Worm (Caenorhabditis elegans) whole organism, L4 larva: ENCODE results near the gene grd-8.

Experiments used
- aly-2 ChIP-seq: sonication (generic microtip); optimal IDR thresholded peaks from 2 replicates; lab custom pipeline; 2018; ENCODE audit warnings: missing biosample characterization, missing genetic modification characterization
- ama-1 ChIP-seq: fragments of 150-350 bp; optimal IDR thresholded peaks from 2 replicates; lab custom pipeline; 2014; ENCODE audit warnings: inconsistent platforms, mixed read lengths
- ces-1 ChIP-seq: fragments of 150-350 bp; sonication (generic microtip); optimal IDR thresholded peaks from 4 replicates; lab custom pipeline; 2014; ENCODE audit warnings: missing biosample characterization, missing genetic modification reagents, missing genetic modification characterization
- egl-27 ChIP-seq: sonication (generic microtip); optimal IDR thresholded peaks from 3 replicates; lab custom pipeline; 2017; ENCODE audit warnings: missing biosample characterization, missing genetic modification reagents, missing genetic modification characterization
- lin-13 ChIP-seq: fragments of 150-350 bp; optimal IDR thresholded peaks from 2 replicates; lab custom pipeline; 2014; ENCODE audit warnings: missing biosample characterization, missing genetic modification reagents, missing genetic modification characterization
- nhr-11 ChIP-seq: fragments of 150-350 bp; optimal IDR thresholded peaks from 2 replicates; lab custom pipeline; 2014; ENCODE audit warnings: missing biosample characterization, missing genetic modification characterization
- nhr-6 ChIP-seq: fragments of 150-350 bp; optimal IDR thresholded peaks from 2 replicates; lab custom pipeline; 2014; ENCODE audit warnings: missing biosample characterization, missing genetic modification characterization
- pha-4 ChIP-seq, 2 experiments: fragments of 150-350 bp in 1 of 2; fragments of 200-800 bp in 1 of 2; sonication (Bioruptor generic) in 1 of 2; IDR thresholded peaks in 1 of 2; optimal IDR thresholded peaks in 1 of 2; 2 replicates each; pipeline versions ENCODE4 v1.3.6 to Lab custom; 2014 to 2022; ENCODE audit warnings: missing genetic modification characterization in 2 of 2, missing genetic modification reagents in 2 of 2, missing biosample characterization in 1 of 2, missing compliant biosample characterization in 1 of 2
- skn-1 ChIP-seq: fragments of 150-350 bp; optimal IDR thresholded peaks from 2 replicates; lab custom pipeline; 2014; ENCODE audit warnings: missing biosample characterization, missing genetic modification characterization
- unc-62 ChIP-seq, 3 experiments: fragments of 150-350 bp in 1 of 3; sonication (generic microtip); optimal IDR thresholded peaks in 2 of 3; peaks in 1 of 3; 1 replicate in 1 of 3; 2 replicates in 2 of 3; lab custom pipeline; 2014 to 2017; ENCODE audit warnings: missing biosample characterization in 3 of 3, missing genetic modification characterization in 3 of 3, missing genetic modification reagents in 3 of 3, missing genotype in 1 of 3

DNA sequence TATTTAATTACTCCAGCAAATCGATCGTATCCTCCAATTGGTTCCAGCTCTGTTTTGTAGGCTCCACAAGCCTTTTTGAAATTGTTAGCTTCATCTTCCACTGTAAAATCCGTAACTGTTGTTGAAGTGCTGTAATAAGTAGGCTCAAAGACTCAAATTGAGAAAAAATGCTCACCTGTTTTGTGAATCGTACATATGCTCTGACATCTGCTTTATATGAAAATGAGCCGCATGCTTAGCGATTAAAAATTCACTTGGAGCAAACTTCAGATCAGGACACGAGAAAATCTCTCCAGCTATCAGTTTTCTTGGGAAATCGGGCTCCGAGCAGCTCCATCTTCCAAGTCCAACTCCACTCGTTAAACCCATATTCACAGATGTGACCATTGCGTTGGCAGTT is 33.9 kb upstream of the grd-8 start:
- TF ChIP-seq aly-2 (tag; lab: Kevin White, UChicago) = no peak
- TF ChIP-seq ces-1 (GFP tag; lab: Kevin White, UChicago) = no peak
- no peak for TF ChIP-seq ama-1 (lab: Kevin White, UChicago)
- no peak for TF ChIP-seq lin-13 (GFP tag; lab: Kevin White, UChicago)
- TF ChIP-seq skn-1 = no peak
- TF ChIP-seq nhr-11 = no peak
- peak in 1 of 2 experiments; percentile 77 for TF ChIP-seq unc-62 (GFP tag; optimal IDR thresholded peaks at IDR 0.05 in 1 of 2; lab: Kevin White, UChicago)
- no peak for TF ChIP-seq unc-62 (tag; optimal IDR thresholded peaks at IDR 0.05; lab: Kevin White, UChicago)
- no peak for TF ChIP-seq nhr-6 (tag; lab: Kevin White, UChicago)
- TF ChIP-seq pha-4 (GFP tag; IDR thresholded peaks at IDR 0.05; lab: Robert Waterston, UW) = no peak
- no peak for TF ChIP-seq pha-4 (tag; optimal IDR thresholded peaks at IDR 0.05; lab: Kevin White, UChicago)
- no peak for TF ChIP-seq egl-27 (tag; lab: Kevin White, UChicago)
